Fruit fly (Drosophila melanogaster): ENCODE measurements around the gene CG4884.
A peak's percentile ranks its signal among the peaks of the same experiment; 100 is the strongest.

CG4884 gene

dm6 chr3R:27922673-27923175, 36.3 kb downstream of the CG4884 start, which contains the start of gene RpL4 (continued):
- peak; percentile 81 for TF ChIP-seq CG18011 (GFP tag; optimal IDR thresholded peaks at IDR 0.05)
- peak; percentile 98 for TF ChIP-seq Med (GFP tag)
- no peak for TF ChIP-seq hb (GFP tag; IDR thresholded peaks at IDR 0.05; ENCODE audit: partially characterized antibody)
- TF ChIP-seq CG1233 (GFP tag; optimal IDR thresholded peaks at IDR 0.05) = peak; percentile 92
- peak; percentile 96 for TF ChIP-seq CG17912 (GFP tag; optimal IDR thresholded peaks at IDR 0.05)
- TF ChIP-seq CG6791 (GFP tag; IDR thresholded peaks at IDR 0.05; ENCODE audit: partially characterized antibody) = no peak
- peak; percentile 27 for TF ChIP-seq CG9797 (GFP tag; optimal IDR thresholded peaks at IDR 0.05)
- no peak for TF ChIP-seq Poxn (GFP tag; IDR thresholded peaks at IDR 0.05)
- TF ChIP-seq CG32532 (GFP tag; IDR thresholded peaks at IDR 0.05) = peak; percentile 89
- peak; percentile 58 for TF ChIP-seq lmd (GFP tag; IDR thresholded peaks at IDR 0.05)
- peak; percentile 51 for TF ChIP-seq pum (GFP tag; optimal IDR thresholded peaks at IDR 0.05)
- TF ChIP-seq CG7372 (GFP tag; IDR thresholded peaks at IDR 0.05) = peak; percentile 67
- TF ChIP-seq psq (GFP tag; optimal IDR thresholded peaks at IDR 0.05) = peak; percentile 57
- no peak for TF ChIP-seq fru (optimal IDR thresholded peaks at IDR 0.05)
- no peak for TF ChIP-seq CG8765 (GFP tag; IDR thresholded peaks at IDR 0.05)
- TF ChIP-seq CG13424 (tag; optimal IDR thresholded peaks at IDR 0.05) = peak; percentile 60
- peak; percentile 78 for TF ChIP-seq HLH3B (GFP tag; IDR thresholded peaks at IDR 0.05)
- peak; percentile 45 for TF ChIP-seq CTCF (GFP tag; optimal IDR thresholded peaks at IDR 0.05)
- peak; percentile 84 for TF ChIP-seq Fer1 (GFP tag; optimal IDR thresholded peaks at IDR 0.05)
- TF ChIP-seq H2.0 (GFP tag; IDR thresholded peaks at IDR 0.05) = peak; percentile 83
- TF ChIP-seq CG43689 (GFP tag; IDR thresholded peaks at IDR 0.05) = 0 out of 2 replicates have a peak, but pooled peaks have one; percentile 22
- peak; percentile 75 for TF ChIP-seq CG9609 (GFP tag; optimal IDR thresholded peaks at IDR 0.05)
- TF ChIP-seq Hand (GFP tag; optimal IDR thresholded peaks at IDR 0.05) = peak; percentile 80
- TF ChIP-seq gem (tag; optimal IDR thresholded peaks at IDR 0.05) = peak; percentile 59
- peak; percentile 76 for TF ChIP-seq CG5245 (GFP tag; optimal IDR thresholded peaks at IDR 0.05)
- peak; percentile 53 for TF ChIP-seq Dek (tag; optimal IDR thresholded peaks at IDR 0.05)
- peak; percentile 87 for TF ChIP-seq wek (GFP tag; optimal IDR thresholded peaks at IDR 0.05)
- TF ChIP-seq H15 (GFP tag; IDR thresholded peaks at IDR 0.05) = peak; percentile 74; the same call in 2 of the 3 replicates
- peak; percentile 84 for TF ChIP-seq fd102C (GFP tag; optimal IDR thresholded peaks at IDR 0.05)
- TF ChIP-seq Xbp1 (GFP tag; optimal IDR thresholded peaks at IDR 0.05) = peak; percentile 78
- peak; percentile 83 for TF ChIP-seq CG17361 (GFP tag; IDR thresholded peaks at IDR 0.05)
- no peak; the same call in 1 of the 2 replicates for TF ChIP-seq GATAe (GFP tag; conservative IDR thresholded peaks at IDR 0.05)
- TF ChIP-seq CG17802 (tag; optimal IDR thresholded peaks at IDR 0.05) = peak; percentile 71
- peak; percentile 76 for TF ChIP-seq salm (tag; optimal IDR thresholded peaks at IDR 0.05)
- TF ChIP-seq CG9817 (tag; optimal IDR thresholded peaks at IDR 0.05) = peak; percentile 72
- peak; percentile 86 for TF ChIP-seq CG33557 (GFP tag; optimal IDR thresholded peaks at IDR 0.05)
- TF ChIP-seq cas (GFP tag; IDR thresholded peaks at IDR 0.05) = peak; percentile 53
- peak; percentile 35 for TF ChIP-seq CG15479 (GFP tag; optimal IDR thresholded peaks at IDR 0.05)
- TF ChIP-seq CHES-1-like (GFP tag; optimal IDR thresholded peaks at IDR 0.05) = peak; percentile 77
- peak; percentile 50 for TF ChIP-seq tup (GFP tag; optimal IDR thresholded peaks at IDR 0.05)
- no peak for TF ChIP-seq eve (GFP tag; optimal IDR thresholded peaks at IDR 0.05)
- no peak for TF ChIP-seq CG17829 (tag; optimal IDR thresholded peaks at IDR 0.05)
- TF ChIP-seq croc (GFP tag; conservative IDR thresholded peaks at IDR 0.05) = no peak
- peak; percentile 85 for TF ChIP-seq CG8290 (GFP tag; optimal IDR thresholded peaks at IDR 0.05)
- TF ChIP-seq CG8290 (tag; optimal IDR thresholded peaks at IDR 0.05) = peak; percentile 86 to 91
- no peak for TF ChIP-seq zen2 (GFP tag; IDR thresholded peaks at IDR 0.05; ENCODE audit: partially characterized antibody)
- peak; percentile 44 for TF ChIP-seq oc (tag; optimal IDR thresholded peaks at IDR 0.05)
- TF ChIP-seq mld (GFP tag; IDR thresholded peaks at IDR 0.05; ENCODE audit: partially characterized antibody) = 0 out of 3 replicates have a peak, but pooled peaks have one; percentile 42
- TF ChIP-seq CG12744 (GFP tag; optimal IDR thresholded peaks at IDR 0.05) = peak; percentile 78
- TF ChIP-seq CG8359 (GFP tag; optimal IDR thresholded peaks at IDR 0.05; ENCODE audit: borderline replicate concordance) = peak; percentile 60
- no peak for TF ChIP-seq z (GFP tag; IDR thresholded peaks at IDR 0.05)
